Fruit fly (Drosophila melanogaster) whole organism, prepupa: ENCODE measurements around the gene MED20.
A peak's percentile ranks its signal among the peaks of the same experiment; 100 is the strongest.

Experiments
- CG10631 ChIP-seq: fragments of 200-800 bp; sonication (Bioruptor generic); optimal IDR thresholded peaks from 2 replicates; lab custom pipeline; 2016; ENCODE audit warnings: missing biosample characterization, missing genetic modification characterization
- CG10669 ChIP-seq: fragments of 200-800 bp; sonication (Bioruptor generic); optimal IDR thresholded peaks from 3 replicates; lab custom pipeline; 2018; ENCODE audit warnings: missing biosample characterization, mild to moderate bottlenecking, missing genetic modification characterization, moderate library complexity
- CG11294 ChIP-seq: fragments of 200-800 bp; sonication (Bioruptor generic); IDR thresholded peaks from 2 replicates; pipeline ENCODE4 v1.3.6; 2022; ENCODE audit warnings: missing biosample characterization, missing genetic modification characterization
- CG11762 ChIP-seq: fragments of 200-800 bp; sonication (Bioruptor generic); optimal IDR thresholded peaks from 3 replicates; lab custom pipeline; 2016; ENCODE audit warnings: missing biosample characterization, missing genetic modification characterization; ENCODE audit not compliant: insufficient read depth
- CG11902 ChIP-seq: fragments of 200-800 bp; sonication (Bioruptor generic); optimal IDR thresholded peaks from 3 replicates; lab custom pipeline; 2016; ENCODE audit warnings: missing biosample characterization, missing genetic modification characterization
- CG15336 ChIP-seq: fragments of 200-800 bp; sonication (Bioruptor generic); IDR thresholded peaks from 2 replicates; pipeline ENCODE4 v1.3.6; 2022; ENCODE audit warnings: missing biosample characterization, missing genetic modification characterization
- CG3032 ChIP-seq: fragments of 200-800 bp; optimal IDR thresholded peaks from 2 replicates; lab custom pipeline; 2019; ENCODE audit warnings: missing biosample characterization, mild to moderate bottlenecking, missing genetic modification characterization, moderate library complexity
- CG31627 ChIP-seq: fragments of 200-800 bp; sonication (Bioruptor generic); optimal IDR thresholded peaks from 3 replicates; lab custom pipeline; 2016; ENCODE audit warnings: missing biosample characterization, missing genetic modification characterization
- CG32006 ChIP-seq: fragments of 200-800 bp; sonication (Bioruptor generic); optimal IDR thresholded peaks from 3 replicates; lab custom pipeline; 2017; ENCODE audit warnings: missing biosample characterization, mild to moderate bottlenecking, missing genetic modification characterization
- CG34406 ChIP-seq: fragments of 200-800 bp; sonication (Bioruptor generic); optimal IDR thresholded peaks from 3 replicates; lab custom pipeline; 2016; ENCODE audit warnings: missing biosample characterization, missing genetic modification characterization
- CG3919 ChIP-seq: fragments of 200-800 bp; sonication (Bioruptor generic); optimal IDR thresholded peaks from 3 replicates; lab custom pipeline; 2016; ENCODE audit warnings: missing biosample characterization, missing genetic modification characterization
- CG4318 ChIP-seq: fragments of 200-800 bp; sonication (Bioruptor generic); optimal IDR thresholded peaks from 3 replicates; lab custom pipeline; 2017; ENCODE audit warnings: missing biosample characterization, mild to moderate bottlenecking, missing genetic modification characterization
- CG6163 ChIP-seq: fragments of 200-800 bp; sonication (Bioruptor generic); IDR thresholded peaks from 3 replicates; pipeline ENCODE4 v1.3.6; 2022; ENCODE audit warnings: missing biosample characterization, missing genetic modification characterization
- CG6276 ChIP-seq: fragments of 200-800 bp; sonication (Bioruptor generic); optimal IDR thresholded peaks from 2 replicates; lab custom pipeline; 2017; ENCODE audit warnings: missing biosample characterization, mild to moderate bottlenecking, missing genetic modification characterization
- CG6792 ChIP-seq: fragments of 200-800 bp; sonication (Bioruptor generic); optimal IDR thresholded peaks from 3 replicates; lab custom pipeline; 2016; ENCODE audit warnings: missing biosample characterization, missing genetic modification characterization
- CG6854 ChIP-seq: fragments of 200-800 bp; sonication (Bioruptor generic); optimal IDR thresholded peaks from 2 replicates; lab custom pipeline; 2017; ENCODE audit warnings: missing biosample characterization, mild to moderate bottlenecking, missing genetic modification characterization
- CG8119 ChIP-seq: fragments of 200-800 bp; sonication (Bioruptor generic); IDR thresholded peaks from 3 replicates; pipeline ENCODE4 v1.3.6; 2022; ENCODE audit warnings: missing biosample characterization, missing genetic modification characterization
- CG8632 ChIP-seq: fragments of 200-800 bp; sonication (Bioruptor generic); optimal IDR thresholded peaks from 3 replicates; lab custom pipeline; 2016; ENCODE audit warnings: missing biosample characterization, missing genetic modification characterization
- Eip75B ChIP-seq: fragments of 200-800 bp; sonication (Bioruptor generic); optimal IDR thresholded peaks from 3 replicates; lab custom pipeline; 2016; ENCODE audit warnings: missing biosample characterization, missing genetic modification characterization
- Eip78C ChIP-seq: fragments of 200-800 bp; sonication (Bioruptor generic); peaks from one replicate; lab custom pipeline; 2016; ENCODE audit warnings: missing biosample characterization, missing genetic modification characterization
- Eip93F ChIP-seq: fragments of 200-800 bp; sonication (Bioruptor generic); optimal IDR thresholded peaks from 2 replicates; lab custom pipeline; 2016; ENCODE audit warnings: missing biosample characterization, mild to moderate bottlenecking, missing genetic modification characterization
- Ets96B ChIP-seq: fragments of 200-800 bp; optimal IDR thresholded peaks from 2 replicates; lab custom pipeline; 2019; ENCODE audit warnings: missing biosample characterization, mild to moderate bottlenecking, missing genetic modification characterization, moderate library complexity
- Gug ChIP-seq: fragments of 200-800 bp; sonication (Bioruptor generic); IDR thresholded peaks from 2 replicates; pipeline ENCODE4 v1.3.6; 2022; ENCODE audit warnings: missing biosample characterization, missing genetic modification characterization
- Hr39 ChIP-seq: fragments of 200-800 bp; sonication (Bioruptor generic); optimal IDR thresholded peaks from 2 replicates; lab custom pipeline; 2016; ENCODE audit warnings: missing biosample characterization, missing genetic modification characterization
- Hr4 ChIP-seq: fragments of 200-800 bp; sonication (Bioruptor generic); optimal IDR thresholded peaks from 3 replicates; lab custom pipeline; 2016; ENCODE audit warnings: missing biosample characterization, missing genetic modification characterization
- Lpt ChIP-seq: fragments of 200-800 bp; sonication (Bioruptor generic); optimal IDR thresholded peaks from 3 replicates; lab custom pipeline; 2016; ENCODE audit warnings: missing biosample characterization, missing genetic modification characterization
- Met ChIP-seq: fragments of 200-800 bp; sonication (Bioruptor generic); optimal IDR thresholded peaks from 3 replicates; lab custom pipeline; 2016; ENCODE audit warnings: missing biosample characterization, missing genetic modification characterization
- OdsH ChIP-seq: fragments of 200-800 bp; sonication (Bioruptor generic); optimal IDR thresholded peaks from 3 replicates; lab custom pipeline; 2016; ENCODE audit warnings: missing biosample characterization, missing genetic modification characterization
- Sox14 ChIP-seq: fragments of 200-800 bp; sonication (Bioruptor generic); optimal IDR thresholded peaks from 3 replicates; lab custom pipeline; 2016; ENCODE audit warnings: missing biosample characterization, missing genetic modification characterization
- Sox15 ChIP-seq: fragments of 200-800 bp; sonication (Bioruptor generic); optimal IDR thresholded peaks from 3 replicates; lab custom pipeline; 2016; ENCODE audit warnings: missing biosample characterization, missing genetic modification characterization
- achi ChIP-seq: fragments of 200-800 bp; sonication (Bioruptor generic); optimal IDR thresholded peaks from 3 replicates; lab custom pipeline; 2016; ENCODE audit warnings: missing biosample characterization, missing genetic modification characterization
- cyc ChIP-seq: fragments of 200-800 bp; sonication (Bioruptor generic); optimal IDR thresholded peaks from 3 replicates; lab custom pipeline; 2016; ENCODE audit warnings: missing biosample characterization, missing genetic modification characterization
- dac ChIP-seq: fragments of 200-800 bp; sonication (Bioruptor generic); optimal IDR thresholded peaks from 2 replicates; lab custom pipeline; 2017; ENCODE audit warnings: missing biosample characterization, mild to moderate bottlenecking, missing genetic modification characterization
- dsx ChIP-seq: fragments of 200-800 bp; optimal IDR thresholded peaks from 3 replicates; lab custom pipeline; 2019; ENCODE audit warnings: missing biosample characterization, mild to moderate bottlenecking, missing genetic modification characterization, moderate library complexity; ENCODE audit not compliant: poor library complexity, severe bottlenecking
- eg ChIP-seq: fragments of 200-800 bp; sonication (Bioruptor generic); IDR thresholded peaks from 3 replicates; pipeline ENCODE4 v1.3.6; 2022; ENCODE audit warnings: missing biosample characterization, missing genetic modification characterization
- esn ChIP-seq: fragments of 200-800 bp; sonication (Bioruptor generic); optimal IDR thresholded peaks from 2 replicates; lab custom pipeline; 2016; ENCODE audit warnings: missing biosample characterization, mild to moderate bottlenecking, missing genetic modification characterization, moderate library complexity
- fd59A ChIP-seq: fragments of 200-800 bp; sonication (Bioruptor generic); optimal IDR thresholded peaks from 2 replicates; lab custom pipeline; 2017; ENCODE audit warnings: missing biosample characterization, mild to moderate bottlenecking, missing genetic modification characterization, missing genetic modification reagents
- net ChIP-seq: fragments of 200-800 bp; sonication (Bioruptor generic); optimal IDR thresholded peaks from 3 replicates; lab custom pipeline; 2016; ENCODE audit warnings: missing biosample characterization, missing genetic modification characterization
- pdm3 ChIP-seq: fragments of 200-800 bp; sonication (Bioruptor generic); optimal IDR thresholded peaks from 3 replicates; lab custom pipeline; 2016; ENCODE audit warnings: missing biosample characterization, missing genetic modification characterization
- salr ChIP-seq, 2 experiments: fragments of 200-800 bp; sonication (Bioruptor generic); optimal IDR thresholded peaks; 3 replicates each; lab custom pipeline; 2016 to 2018; ENCODE audit warnings: missing biosample characterization in 2 of 2, missing genetic modification characterization in 2 of 2, mild to moderate bottlenecking in 1 of 2
- topi ChIP-seq: fragments of 200-800 bp; sonication (Bioruptor generic); optimal IDR thresholded peaks from 3 replicates; lab custom pipeline; 2016; ENCODE audit warnings: missing biosample characterization, missing genetic modification characterization
- vri ChIP-seq: fragments of 200-800 bp; sonication (Bioruptor generic); optimal IDR thresholded peaks from 3 replicates; lab custom pipeline; 2016; ENCODE audit warnings: missing biosample characterization, mild to moderate bottlenecking, missing genetic modification characterization

MED20 gene

DNA sequence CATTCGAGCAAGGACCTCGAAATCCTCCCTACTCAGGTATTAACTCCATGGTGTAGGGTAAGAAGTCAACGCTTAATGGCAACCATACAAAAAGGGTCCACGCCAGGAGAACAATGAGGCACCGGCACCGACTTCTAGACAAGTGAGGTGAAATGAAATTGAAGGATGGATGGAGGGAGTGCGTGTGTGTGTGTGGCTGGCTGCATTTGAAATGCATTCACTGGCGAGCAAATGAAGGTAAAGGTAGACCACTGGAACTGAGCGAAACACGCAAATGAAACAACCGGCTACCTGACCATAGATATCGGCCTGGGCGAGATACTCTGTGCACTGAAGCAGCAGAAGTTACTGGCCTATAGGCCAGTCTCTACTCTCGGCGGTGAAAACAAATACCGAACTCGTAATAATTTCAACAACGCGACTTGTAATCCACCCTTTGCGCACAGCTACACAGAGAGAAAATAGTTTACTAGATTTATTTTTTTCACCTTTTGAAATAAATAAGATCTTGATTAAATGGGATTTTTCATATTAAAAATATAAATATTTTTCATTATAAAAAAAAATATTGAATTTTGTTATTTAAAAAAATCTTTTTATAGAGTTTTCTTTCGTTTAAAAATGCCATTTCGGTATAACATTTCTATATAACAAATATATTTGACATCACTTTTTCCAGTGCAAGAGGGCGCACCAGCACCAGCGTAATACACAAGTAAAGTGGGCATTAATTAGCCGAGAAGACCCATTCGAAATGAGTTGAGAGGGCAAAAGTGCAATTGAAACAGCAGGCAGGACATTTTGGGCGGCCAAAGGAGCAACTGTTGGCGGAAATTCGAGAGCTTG is 9.2 kb upstream of the MED20 start (continued):
- no peak for TF ChIP-seq dsx (GFP tag; lab: Kevin White, UChicago)
- peak; percentile 57 for TF ChIP-seq Sox14 (GFP tag; lab: Kevin White, UChicago)
- TF ChIP-seq CG8632 (GFP tag; lab: Kevin White, UChicago) = peak; percentile 83
- TF ChIP-seq Eip78C (GFP tag; lab: Kevin White, UChicago) = peak; percentile 89
- TF ChIP-seq dac (GFP tag; lab: Kevin White, UChicago) = peak; percentile 53
- TF ChIP-seq CG6276 (GFP tag; lab: Kevin White, UChicago) = no peak
- TF ChIP-seq CG4318 (GFP tag; lab: Kevin White, UChicago) = peak; percentile 71
- TF ChIP-seq CG15336 (GFP tag; lab: Robert Waterston, UW) = peak; percentile 94
- TF ChIP-seq CG10631 = peak; percentile 88
- TF ChIP-seq net = peak; percentile 13
- peak; percentile 55 for TF ChIP-seq CG3032 (tag; lab: Kevin White, UChicago)
- no peak for TF ChIP-seq CG10669 (GFP tag; lab: Kevin White, UChicago)
- TF ChIP-seq eg (GFP tag; lab: Robert Waterston, UW) = no peak; the same call in 1 of the 3 replicates
- TF ChIP-seq CG11762 = no peak
- peak; percentile 93 for TF ChIP-seq CG32006 (GFP tag; lab: Kevin White, UChicago)
- peak; percentile 51 for TF ChIP-seq Sox15
- no peak for TF ChIP-seq vri (GFP tag; lab: Kevin White, UChicago)
- TF ChIP-seq Lpt (GFP tag; lab: Kevin White, UChicago) = peak; percentile 60
- TF ChIP-seq, all 60 proteins: peak for 32

DNA sequence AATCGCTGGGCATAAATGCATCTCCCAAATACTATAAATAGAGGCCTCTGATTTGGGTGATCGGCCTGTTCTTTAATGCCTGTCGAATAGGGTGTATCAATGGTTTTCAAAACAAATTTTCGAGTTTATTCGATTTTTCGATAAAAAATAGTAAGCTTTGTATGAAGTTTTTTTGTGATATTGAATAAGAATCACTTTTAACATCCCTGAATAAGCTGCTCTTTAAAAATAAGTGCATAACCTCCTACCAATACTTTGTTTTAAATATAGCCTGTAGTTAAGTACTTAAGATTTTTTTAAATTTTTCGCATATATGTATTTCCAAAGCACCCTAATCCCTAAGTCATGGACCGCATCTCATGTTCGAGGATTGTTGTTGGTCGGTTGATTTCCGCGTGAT is 8.0 kb upstream of the MED20 start:
- peak; percentile 79 for TF ChIP-seq CG8119 (GFP tag; lab: Robert Waterston, UW)
- no peak for TF ChIP-seq Hr4 (GFP tag; lab: Kevin White, UChicago)
- no peak for TF ChIP-seq CG34406
- TF ChIP-seq Ets96B = no peak
- TF ChIP-seq Lpt (GFP tag; lab: Kevin White, UChicago) = peak; percentile 9
- no peak for TF ChIP-seq cyc
- no peak for TF ChIP-seq Eip93F (GFP tag; lab: Kevin White, UChicago)
- no peak for TF ChIP-seq Met (GFP tag; lab: Kevin White, UChicago)
- TF ChIP-seq pdm3 (GFP tag; lab: Kevin White, UChicago) = no peak
- no peak for TF ChIP-seq salr (GFP tag; optimal IDR thresholded peaks at IDR 0.05; lab: Kevin White, UChicago)
- no peak for TF ChIP-seq Sox15
- peak; percentile 85 for TF ChIP-seq CG15336 (GFP tag; lab: Robert Waterston, UW)
- TF ChIP-seq eg (GFP tag; lab: Robert Waterston, UW) = no peak
- no peak for TF ChIP-seq Sox14 (GFP tag; lab: Kevin White, UChicago)
- no peak for TF ChIP-seq CG3919 (GFP tag; lab: Kevin White, UChicago)

DNA sequence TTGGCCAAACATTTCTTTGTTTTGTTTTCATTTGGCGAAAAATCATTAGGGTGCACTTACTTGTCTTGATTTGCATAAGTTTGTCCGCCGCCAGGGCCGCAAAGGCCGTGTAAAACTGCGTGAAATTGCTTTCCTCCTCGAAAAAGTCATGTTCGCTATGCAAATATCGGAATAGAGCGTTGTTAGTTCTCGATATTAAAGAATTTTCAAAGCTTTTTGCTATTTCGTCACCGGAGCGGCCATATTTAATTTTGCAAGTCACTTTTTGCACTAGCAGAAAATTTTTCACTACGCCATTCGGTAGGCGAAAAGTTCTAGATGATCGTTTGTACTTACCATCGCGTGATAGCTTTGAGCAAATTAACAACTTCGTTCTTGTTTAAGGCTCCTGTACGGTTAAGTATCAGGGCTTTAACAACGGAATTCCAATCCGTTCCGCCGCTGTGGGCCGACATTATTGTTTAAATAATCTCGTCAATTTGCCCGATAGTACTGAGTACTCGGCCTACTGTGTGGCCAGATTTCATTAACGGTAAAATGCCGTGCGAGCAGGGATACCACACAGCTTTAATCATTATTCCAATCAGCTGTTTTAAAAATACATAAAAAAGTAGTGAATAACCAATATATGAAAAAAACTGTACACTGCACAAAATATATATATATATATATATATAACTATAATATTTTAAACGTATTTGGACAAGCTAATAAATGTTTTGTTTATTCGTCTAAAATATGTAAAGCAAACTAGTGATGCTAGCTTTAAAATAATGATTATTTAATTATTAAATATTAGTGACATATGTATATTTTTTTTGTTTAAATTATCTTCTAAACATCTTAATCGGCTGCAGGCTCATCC is 1.3 kb downstream of the MED20 start, which contains the start of gene poe:
poe (minus strand) TSS at position 513 of the 865 bp plus-strand sequence.
- 0 out of 2 replicates have a peak, but pooled peaks have one; percentile 15 for TF ChIP-seq Gug (GFP tag; lab: Robert Waterston, UW)
- no peak for TF ChIP-seq dac (GFP tag; lab: Kevin White, UChicago)
- no peak for TF ChIP-seq OdsH (GFP tag; lab: Kevin White, UChicago)
- TF ChIP-seq Ets96B = no peak
- no peak for TF ChIP-seq pdm3 (GFP tag; lab: Kevin White, UChicago)
- no peak for TF ChIP-seq achi
- peak; percentile 73 for TF ChIP-seq CG15336 (GFP tag; lab: Robert Waterston, UW)
- no peak for TF ChIP-seq CG32006 (GFP tag; lab: Kevin White, UChicago)
- no peak for TF ChIP-seq CG6792
- peak; percentile 69 for TF ChIP-seq CG3032 (tag; lab: Kevin White, UChicago)
- peak; percentile 76 for TF ChIP-seq CG8119 (GFP tag; lab: Robert Waterston, UW)
- peak; percentile 1 for TF ChIP-seq esn (GFP tag; lab: Kevin White, UChicago)
- peak; percentile 29 for TF ChIP-seq CG10631
- TF ChIP-seq CG11902 = no peak
- no peak for TF ChIP-seq Eip75B (GFP tag; lab: Kevin White, UChicago)
- TF ChIP-seq CG6163 (GFP tag; lab: Robert Waterston, UW) = peak; percentile 65; the same call in 1 of the 3 replicates
- no peak for TF ChIP-seq CG6276 (GFP tag; lab: Kevin White, UChicago)
- TF ChIP-seq fd59A (GFP tag; lab: Kevin White, UChicago) = no peak
- TF ChIP-seq CG31627 (GFP tag; lab: Kevin White, UChicago) = no peak
- TF ChIP-seq CG10669 (GFP tag; lab: Kevin White, UChicago) = no peak
- peak; percentile 20 for TF ChIP-seq CG6854
- no peak for TF ChIP-seq cyc
- peak; percentile 41 for TF ChIP-seq CG11294
- TF ChIP-seq Hr39 (GFP tag; lab: Kevin White, UChicago) = no peak
- no peak for TF ChIP-seq topi (GFP tag; lab: Kevin White, UChicago)
